Worm (Caenorhabditis elegans) whole organism, dauer: ENCODE measurements around the gene K06H6.2.

ENCODE experiments used
- unc-62 ChIP-seq: sonication (generic microtip); optimal IDR thresholded peaks from 2 replicates; lab custom pipeline; 2017; ENCODE audit warnings: missing biosample characterization, missing genetic modification reagents, missing genetic modification characterization

Gene K06H6.2

ce11 chrV:581616-582015, 4.0 kb upstream of the K06H6.2 start, which contains the start of gene nstp-7:
Gene nstp-7, plus strand, starts transcription at chrV:581916.
- TF ChIP-seq unc-62 (GFP tag; lab: Kevin White, UChicago): no peak

- no peak for TF ChIP-seq unc-62 (GFP tag; lab: Kevin White, UChicago)
These were observed 2.2 kb downstream of the K06H6.2 start, which contains the start of gene K06H6.1 for ce11 chrV:587818-588217. Gene K06H6.1, plus strand, starts transcription at chrV:588118.

DNA sequence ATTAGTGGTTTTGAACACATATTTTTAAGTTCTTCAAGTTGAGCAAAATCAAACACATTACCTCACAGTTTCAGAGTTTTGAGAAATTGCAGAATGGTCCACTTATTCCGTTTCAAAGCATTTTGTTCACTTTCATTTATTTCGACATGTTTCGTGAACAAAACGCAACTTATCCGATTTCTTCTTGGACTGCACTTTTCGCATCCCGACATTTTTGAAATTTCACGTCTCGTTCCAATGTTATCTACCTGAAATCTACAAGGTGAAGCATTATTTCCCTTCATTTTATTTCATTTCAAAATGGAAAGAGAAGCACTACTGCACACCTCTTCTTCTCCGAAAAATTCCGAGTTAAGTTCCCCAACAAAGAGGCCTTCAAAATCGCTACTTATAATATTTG, 4.6 kb downstream of the K06H6.2 start, which contains the start of gene ZK488.6:
ZK488.6 (plus strand) TSS at position 301 of the 400 bp plus-strand sequence.
- no peak for TF ChIP-seq unc-62 (GFP tag; lab: Kevin White, UChicago)

- TF ChIP-seq unc-62 (GFP tag; lab: Kevin White, UChicago): no peak
These were observed 7.4 kb downstream of the K06H6.2 start, which contains the start of gene ZK488.5 for ce11 chrV:592959-593358. Gene ZK488.5, plus strand, starts transcription at chrV:593259.

ce11 chrV:596923-597322, 11.4 kb downstream of the K06H6.2 start:
- no peak for TF ChIP-seq unc-62 (GFP tag; lab: Kevin White, UChicago)

DNA sequence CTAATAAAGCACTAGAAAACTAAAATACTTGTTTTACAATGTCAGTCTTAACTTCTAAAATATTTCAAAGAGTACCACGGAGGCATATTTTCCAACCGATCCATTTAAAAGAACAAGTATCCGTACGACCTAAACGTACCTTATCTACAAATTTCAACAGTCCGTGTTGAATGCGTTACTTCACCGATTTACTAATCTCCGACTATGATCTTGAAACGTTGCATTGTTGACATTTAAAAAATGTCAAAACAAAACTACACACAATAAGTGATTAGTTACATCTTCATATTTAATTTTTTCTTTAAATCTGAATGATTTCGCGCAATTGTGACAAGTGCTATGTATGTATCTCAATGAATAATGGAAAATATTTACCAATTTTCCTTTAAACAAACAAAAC, 12.3 kb downstream of the K06H6.2 start:
- no peak for TF ChIP-seq unc-62 (GFP tag; lab: Kevin White, UChicago)

ce11 chrV:598626-599025, 13.1 kb downstream of the K06H6.2 start:
- TF ChIP-seq unc-62 (GFP tag; lab: Kevin White, UChicago): no peak

ce11 chrV:599783-600182, 14.2 kb downstream of the K06H6.2 start:
- no peak for TF ChIP-seq unc-62 (GFP tag; lab: Kevin White, UChicago)

DNA sequence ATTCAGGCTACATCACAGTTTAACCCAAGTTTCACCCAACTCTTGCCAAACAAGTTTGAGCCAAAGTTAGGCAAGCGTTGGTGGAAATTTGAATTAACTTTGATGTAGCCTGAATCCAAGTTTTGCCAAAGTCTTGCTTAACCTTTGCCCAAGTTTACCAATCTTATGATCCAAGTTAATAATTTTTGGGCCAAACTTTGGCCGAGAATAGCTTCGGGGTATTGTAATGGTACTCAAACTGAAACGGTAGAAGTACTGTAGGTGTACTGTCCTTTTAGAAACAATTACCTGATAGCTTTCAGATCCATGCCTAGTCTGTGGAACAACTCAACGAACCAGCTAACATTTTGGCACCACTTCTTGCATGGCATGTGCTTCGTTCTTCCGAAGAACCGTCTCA, 14.7 kb downstream of the K06H6.2 start, which contains the start of gene nhr-251:
nhr-251 (plus strand) TSS at position 301 of the 400 bp plus-strand sequence.
- TF ChIP-seq unc-62 (GFP tag; lab: Kevin White, UChicago): no peak

- no peak for TF ChIP-seq unc-62 (GFP tag; lab: Kevin White, UChicago)
These were observed 18.5 kb downstream of the K06H6.2 start, which contains the start of gene srlf-37 for ce11 chrV:604105-604504. Gene srlf-37, minus strand, starts transcription at chrV:604205.

ce11 chrV:608844-609243, 23.3 kb downstream of the K06H6.2 start, which contains the start of gene srw-109:
Gene srw-109, minus strand, starts transcription at chrV:608944.
- TF ChIP-seq unc-62 (GFP tag; lab: Kevin White, UChicago): no peak

DNA sequence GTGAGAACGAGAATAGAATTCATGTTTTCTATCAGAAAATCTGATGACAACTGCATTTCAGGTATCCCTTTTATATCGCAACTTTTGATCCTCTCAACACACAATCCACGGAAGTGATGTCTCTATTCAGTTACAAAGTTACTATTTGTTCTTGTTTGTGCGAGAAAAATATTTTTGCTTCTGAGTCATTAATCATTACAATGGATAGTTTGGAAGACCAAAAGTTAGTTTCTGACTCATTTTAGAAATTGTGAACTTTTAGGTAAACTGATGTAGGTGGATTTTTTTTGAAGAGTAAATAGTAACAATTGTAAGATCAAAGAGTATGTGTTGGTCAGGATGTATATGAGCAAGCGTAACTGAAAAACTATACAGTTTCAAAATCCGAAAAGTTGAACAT, 24.1 kb downstream of the K06H6.2 start, which contains the start of gene srlf-36:
srlf-36 (minus strand) TSS at position 101 of the 400 bp plus-strand sequence.
- TF ChIP-seq unc-62 (GFP tag; lab: Kevin White, UChicago): no peak

- TF ChIP-seq unc-62 (GFP tag; lab: Kevin White, UChicago): no peak
These were observed 24.6 kb downstream of the K06H6.2 start, which contains the start of gene nhr-90 for ce11 chrV:610217-610616. Gene nhr-90, plus strand, starts transcription at chrV:610512.

DNA sequence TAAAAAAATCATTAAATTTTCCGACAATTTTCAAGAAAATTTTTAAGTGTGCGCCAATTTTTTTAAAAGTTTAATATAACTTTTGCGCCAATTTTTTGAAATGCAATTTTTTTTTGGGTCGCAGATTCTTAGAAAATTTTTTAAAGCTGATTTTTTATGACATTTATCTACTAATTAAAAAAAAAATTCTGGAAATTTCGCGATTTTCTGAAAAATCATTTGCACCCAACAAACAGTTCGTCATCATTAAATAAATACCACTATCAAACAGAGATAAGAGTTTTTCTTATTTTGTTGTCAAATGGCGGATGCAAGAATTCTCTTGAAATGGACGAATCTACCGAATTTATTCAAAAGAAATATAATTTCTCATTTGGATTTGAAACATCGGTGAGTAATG, 29.7 kb downstream of the K06H6.2 start, which contains the start of gene F48G7.13:
F48G7.13 (plus strand) TSS at position 301 of the 400 bp plus-strand sequence.
- no peak for TF ChIP-seq unc-62 (GFP tag; lab: Kevin White, UChicago)

DNA sequence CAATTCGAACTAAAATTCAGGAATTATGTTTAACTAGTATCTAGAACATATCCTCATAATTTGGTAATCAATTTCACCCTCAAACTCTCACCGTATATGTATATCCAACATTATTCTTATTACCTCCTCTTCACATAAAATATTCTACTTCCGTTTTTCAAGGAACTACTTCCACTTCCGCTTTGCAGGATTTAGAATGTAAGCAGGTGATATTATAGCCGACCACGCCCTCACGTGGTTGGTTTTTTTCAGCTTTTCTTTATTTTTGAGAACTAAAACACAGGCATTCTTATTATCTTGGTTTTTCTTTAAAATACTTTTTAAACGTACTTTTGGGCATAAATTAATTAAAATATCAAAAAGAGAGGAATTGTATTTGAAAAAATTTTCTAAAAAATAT, 32.3 kb downstream of the K06H6.2 start:
- TF ChIP-seq unc-62 (GFP tag; lab: Kevin White, UChicago): no peak

DNA sequence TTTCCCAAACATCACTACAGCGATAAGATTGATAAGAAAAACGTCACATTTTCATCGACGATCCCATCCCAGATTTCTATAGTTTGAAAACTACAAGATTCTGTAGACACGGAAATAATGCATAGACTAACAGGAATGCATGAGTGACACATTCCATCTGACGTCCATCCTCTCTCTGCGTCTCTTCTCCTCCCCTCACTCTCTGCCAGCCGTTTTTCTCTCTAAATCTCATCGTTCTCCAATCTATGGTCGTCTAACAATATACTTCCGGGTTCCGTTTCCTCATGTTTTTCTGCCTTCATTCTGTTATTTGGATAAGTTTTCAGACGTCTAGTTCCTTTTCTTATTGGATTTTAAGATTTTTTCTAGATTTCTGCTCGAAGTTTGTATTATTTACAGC, 33.5 kb downstream of the K06H6.2 start, which contains the start of gene F48G7.4:
F48G7.4 (plus strand) TSS at position 400 of the 400 bp plus-strand sequence.
- peak; percentile 31 for TF ChIP-seq unc-62 (GFP tag; lab: Kevin White, UChicago)

DNA sequence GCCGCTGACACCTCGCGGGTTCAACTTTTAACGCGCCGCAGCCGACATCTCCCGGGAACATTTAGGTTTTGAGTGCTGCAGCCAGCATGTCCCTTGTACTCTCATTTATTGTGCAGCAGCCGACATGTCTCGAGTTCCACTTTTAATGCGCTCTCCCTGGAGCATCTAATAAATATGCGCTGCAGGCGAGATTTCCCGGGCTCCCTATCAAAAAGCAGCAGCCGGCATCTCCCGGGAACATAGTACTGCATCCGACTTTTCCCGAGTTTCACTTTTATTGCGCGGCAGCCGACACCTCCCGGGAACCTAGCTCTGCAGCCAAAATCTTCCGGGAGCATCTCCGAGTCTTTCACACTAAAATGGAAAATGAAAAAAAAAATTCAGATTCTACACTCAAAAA, 35.4 kb downstream of the K06H6.2 start:
- no peak for TF ChIP-seq unc-62 (GFP tag; lab: Kevin White, UChicago)
